Worm (Caenorhabditis elegans): ENCODE results near the gene C56G2.9.

Gene C56G2.9

DNA sequence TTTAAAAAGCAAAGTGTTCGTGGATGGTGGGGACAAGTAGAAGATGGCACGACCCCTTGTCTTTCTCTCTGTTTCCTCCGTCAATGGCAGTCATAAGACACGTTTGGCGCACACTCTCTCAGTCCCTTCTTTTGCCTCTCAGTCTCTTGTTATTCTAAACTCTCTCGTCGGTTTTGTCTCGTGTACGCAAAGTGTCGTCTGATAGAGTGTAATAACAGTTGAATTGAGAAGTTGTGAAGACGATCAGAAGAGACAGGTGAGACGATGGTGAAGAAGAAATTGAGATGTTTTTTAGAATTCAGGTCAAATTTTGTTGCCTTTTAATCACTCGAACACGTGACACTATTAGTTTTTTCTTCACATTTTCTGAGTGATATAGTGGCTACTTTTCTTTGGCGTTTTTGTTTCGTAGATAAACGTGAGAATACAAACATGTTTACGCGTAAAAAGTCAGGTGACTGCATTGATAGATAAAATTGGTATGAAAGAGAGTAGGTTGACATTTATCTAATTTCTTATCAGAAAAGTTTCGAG, 39.9 kb downstream of the C56G2.9 start, which contains the start of gene F47D12.9:
TSS of gene F47D12.9 (minus strand) at position 267 of the 534 bp plus-strand sequence.
- TF ChIP-seq jun-1 (tag; optimal IDR thresholded peaks at IDR 0.05) (peak; percentile 78), ZK546.5 (tag; optimal IDR thresholded peaks at IDR 0.05) (no peak), nhr-67 (tag; optimal IDR thresholded peaks at IDR 0.05) (no peak), tbx-2 (tag; optimal IDR thresholded peaks at IDR 0.05) (no peak), nhr-23 (tag; optimal IDR thresholded peaks at IDR 0.05) (peak; percentile 90), hmg-11 (tag; optimal IDR thresholded peaks at IDR 0.05) (peak; percentile 76), ama-1 (optimal IDR thresholded peaks at IDR 0.05) (peak; percentile 69), egl-5 (tag; optimal IDR thresholded peaks at IDR 0.05) (peak; percentile 46), lin-39 (tag; optimal IDR thresholded peaks at IDR 0.05) (peak; percentile 68), skn-1 (tag; optimal IDR thresholded peaks at IDR 0.05) (peak; percentile 20), mdl-1 (tag; optimal IDR thresholded peaks at IDR 0.05) (peak; percentile 43), pqm-1 (tag; optimal IDR thresholded peaks at IDR 0.05) (peak; percentile 13), nfya-1 (tag; optimal IDR thresholded peaks at IDR 0.05; ENCODE audit: insufficient read depth) (peak; percentile 84), daf-12 (tag; optimal IDR thresholded peaks at IDR 0.05) (no peak), snpc-4 (tag; optimal IDR thresholded peaks at IDR 0.05) (peak; percentile 30), pha-4 (tag; optimal IDR thresholded peaks at IDR 0.05) (peak; percentile 55), ceh-28 (tag; optimal IDR thresholded peaks at IDR 0.05) (peak; percentile 16), lsy-12 (tag; optimal IDR thresholded peaks at IDR 0.05) (peak; percentile 73), unc-62 (GFP tag; optimal IDR thresholded peaks at IDR 0.05) (no peak), ztf-4 (tag; optimal IDR thresholded peaks at IDR 0.05) (no peak), elt-1 (tag; optimal IDR thresholded peaks at IDR 0.05) (peak; percentile 42), nhr-43 (tag; optimal IDR thresholded peaks at IDR 0.05; ENCODE audit: poor library complexity, severe bottlenecking) (peak; percentile 56), elt-3 (tag; optimal IDR thresholded peaks at IDR 0.05) (peak in 1 of 3 experiments; percentile 28), lin-15B (tag; optimal IDR thresholded peaks at IDR 0.05) (peak; percentile 77), elt-2 (tag; optimal IDR thresholded peaks at IDR 0.05) (peak; percentile 92), nhr-25 (tag; optimal IDR thresholded peaks at IDR 0.05) (peak; percentile 91)

DNA sequence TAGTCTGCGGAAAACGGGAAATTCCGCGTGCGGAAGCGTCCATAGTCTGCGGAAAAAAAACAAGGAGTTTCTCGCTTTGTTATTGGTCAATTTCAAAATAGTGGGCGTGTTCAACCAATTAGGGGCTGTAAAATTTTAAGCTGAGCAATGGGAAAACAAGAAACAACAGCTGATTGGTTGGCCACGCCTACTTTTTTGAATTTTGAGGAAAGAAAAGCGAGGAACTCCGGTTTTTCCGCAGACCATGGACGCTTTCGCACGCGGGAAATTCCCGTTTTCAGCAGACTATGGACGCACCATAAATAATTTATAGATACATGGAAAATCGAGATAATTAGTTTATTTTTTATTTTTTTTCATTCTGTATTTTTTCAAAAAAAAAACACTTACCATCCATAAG, 41.4 kb downstream of the C56G2.9 start:
- peak; percentile 53 for TF ChIP-seq nfya-1 (tag; optimal IDR thresholded peaks at IDR 0.05; ENCODE audit: insufficient read depth)

DNA sequence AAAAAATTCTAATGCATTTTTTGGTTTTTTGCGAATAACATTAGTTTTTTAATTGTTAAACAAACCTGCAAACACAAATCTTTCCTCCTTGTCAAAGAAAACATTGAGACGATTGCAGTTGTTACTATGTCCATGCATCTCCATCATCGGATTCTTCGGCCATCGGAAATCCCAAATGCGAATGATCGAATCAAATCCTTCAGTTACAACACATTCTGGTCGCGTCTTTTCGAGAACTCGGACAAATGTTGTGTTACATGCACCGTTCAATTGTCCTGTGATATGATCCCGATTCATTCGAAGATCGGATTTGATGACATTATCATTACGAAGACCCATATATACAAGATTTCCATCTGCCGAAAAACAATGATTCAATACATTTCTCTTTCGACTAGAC, 42.8 kb downstream of the C56G2.9 start:
- TF ChIP-seq pqm-1 (tag; optimal IDR thresholded peaks at IDR 0.05) = no peak
- TF ChIP-seq ama-1 (optimal IDR thresholded peaks at IDR 0.05) = peak; percentile 74
- no peak for TF ChIP-seq nhr-28 (tag; optimal IDR thresholded peaks at IDR 0.05)
- TF ChIP-seq elt-3 (tag; optimal IDR thresholded peaks at IDR 0.05) = no peak

DNA sequence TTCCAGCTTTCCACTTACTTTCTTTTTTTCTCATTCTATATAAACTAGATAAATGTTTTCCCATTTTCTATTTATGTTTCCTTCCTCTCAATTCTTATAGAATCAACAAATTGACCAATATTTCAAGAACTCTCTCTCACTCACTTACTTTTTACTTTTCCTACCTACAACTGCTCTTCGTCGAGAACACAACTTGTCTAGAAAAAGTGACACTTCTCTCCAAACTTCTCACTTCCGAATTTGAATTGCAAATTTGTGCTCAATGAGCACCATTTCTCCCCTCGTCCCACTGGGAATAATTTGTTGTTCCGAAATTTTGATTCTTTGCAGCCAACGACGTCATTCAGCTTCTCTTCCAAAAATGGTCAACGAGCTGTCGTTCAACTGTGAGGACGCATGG, 45.0 kb downstream of the C56G2.9 start, which contains the start of gene F47D12.3:
TSS of gene F47D12.3 (plus strand) at position 331 of the 400 bp plus-strand sequence.
- TF ChIP-seq lin-39 (tag; optimal IDR thresholded peaks at IDR 0.05) = peak; percentile 27
- no peak for TF ChIP-seq fkh-10 (GFP tag; optimal IDR thresholded peaks at IDR 0.05)
- no peak for TF ChIP-seq nhr-237 (tag; optimal IDR thresholded peaks at IDR 0.05)

- TF ChIP-seq nhr-67 (tag; optimal IDR thresholded peaks at IDR 0.05) = no peak
- TF ChIP-seq nhr-76 (tag; optimal IDR thresholded peaks at IDR 0.05) = no peak
- no peak for TF ChIP-seq unc-39 (tag; optimal IDR thresholded peaks at IDR 0.05)
- TF ChIP-seq fkh-10 (GFP tag; optimal IDR thresholded peaks at IDR 0.05) = no peak
- TF ChIP-seq hmg-11 (tag; optimal IDR thresholded peaks at IDR 0.05) = no peak
- TF ChIP-seq ama-1 (optimal IDR thresholded peaks at IDR 0.05) = no peak
- TF ChIP-seq lsy-12 (tag; optimal IDR thresholded peaks at IDR 0.05) = no peak
- no peak for TF ChIP-seq nhr-237 (tag; optimal IDR thresholded peaks at IDR 0.05)
- TF ChIP-seq egl-27 (tag; optimal IDR thresholded peaks at IDR 0.05) = no peak
- no peak for TF ChIP-seq ztf-11 (tag; optimal IDR thresholded peaks at IDR 0.05)
These were observed 45.5 kb downstream of the C56G2.9 start for ce11 chrIII:6297599-6297998.
